Worm (Caenorhabditis elegans) whole organism, L3 larva: ENCODE results near the gene nol-9.
A peak's percentile ranks its signal among the peaks of the same experiment; 100 is the strongest.
"Not testable (repeated sequence)": the region's sequence is repeated elsewhere in the genome, so short reads cannot be mapped to it uniquely, and the experiment has no call there.

Experiments
- R02D3.7 ChIP-seq: fragments of 150-350 bp; optimal IDR thresholded peaks from 2 replicates; lab custom pipeline; 2014; ENCODE audit warnings: missing biosample characterization, missing genetic modification characterization
- ama-1 ChIP-seq: fragments of 150-350 bp; optimal IDR thresholded peaks from 2 replicates; lab custom pipeline; 2018
- ceh-16 ChIP-seq: sonication (generic microtip); optimal IDR thresholded peaks from 2 replicates; lab custom pipeline; 2017; ENCODE audit warnings: missing biosample characterization, missing genetic modification characterization
- ceh-28 ChIP-seq: fragments of 150-350 bp; optimal IDR thresholded peaks from 2 replicates; lab custom pipeline; 2014; ENCODE audit warnings: missing biosample characterization, missing genetic modification reagents, missing genetic modification characterization
- fos-1 ChIP-seq: fragments of 150-350 bp; optimal IDR thresholded peaks from 2 replicates; lab custom pipeline; 2014; ENCODE audit warnings: missing biosample characterization, missing genetic modification characterization
- nhr-11 ChIP-seq: fragments of 150-350 bp; optimal IDR thresholded peaks from 2 replicates; lab custom pipeline; 2014; ENCODE audit warnings: missing biosample characterization, missing genetic modification characterization
- nhr-12 ChIP-seq: fragments of 150-350 bp; optimal IDR thresholded peaks from 2 replicates; lab custom pipeline; 2014; ENCODE audit warnings: missing biosample characterization, missing genetic modification characterization
- nhr-28 ChIP-seq: fragments of 150-350 bp; optimal IDR thresholded peaks from 2 replicates; lab custom pipeline; 2014; ENCODE audit warnings: missing biosample characterization, missing genetic modification characterization
- nhr-43 ChIP-seq: sonication (generic microtip); optimal IDR thresholded peaks from 2 replicates; lab custom pipeline; 2016; ENCODE audit warnings: mild to moderate bottlenecking, missing genetic modification characterization, missing compliant biosample characterization; ENCODE audit not compliant: poor library complexity, severe bottlenecking
- snpc-4 ChIP-seq: fragments of 150-350 bp; optimal IDR thresholded peaks from 2 replicates; lab custom pipeline; 2014; ENCODE audit warnings: missing biosample characterization, missing genetic modification characterization
- unc-62 ChIP-seq: fragments of 150-350 bp; sonication (generic microtip); optimal IDR thresholded peaks from 4 replicates; lab custom pipeline; 2014; ENCODE audit warnings: missing biosample characterization, missing genetic modification reagents, missing genetic modification characterization
- zag-1 ChIP-seq: fragments of 150-350 bp; optimal IDR thresholded peaks from 2 replicates; lab custom pipeline; 2014; ENCODE audit warnings: missing biosample characterization, missing genetic modification characterization

ce11 chrIV:13430137-13430536, 7.8 kb downstream of the nol-9 start:
- not testable (repeated sequence) for TF ChIP-seq nhr-12 (tag; lab: Kevin White, UChicago); ceh-28 (tag; lab: Kevin White, UChicago); R02D3.7 (tag; lab: Kevin White, UChicago); ceh-16; fos-1 (tag; lab: Kevin White, UChicago); ama-1 (lab: Kevin White, UChicago); unc-62; nhr-28 (tag; lab: Kevin White, UChicago); nhr-11; nhr-43 (tag; lab: Kevin White, UChicago); zag-1
- TF ChIP-seq snpc-4, result peak; percentile 65
